Worm (Caenorhabditis elegans): Measurements from ENCODE around the gene F01F1.3.

DNA sequence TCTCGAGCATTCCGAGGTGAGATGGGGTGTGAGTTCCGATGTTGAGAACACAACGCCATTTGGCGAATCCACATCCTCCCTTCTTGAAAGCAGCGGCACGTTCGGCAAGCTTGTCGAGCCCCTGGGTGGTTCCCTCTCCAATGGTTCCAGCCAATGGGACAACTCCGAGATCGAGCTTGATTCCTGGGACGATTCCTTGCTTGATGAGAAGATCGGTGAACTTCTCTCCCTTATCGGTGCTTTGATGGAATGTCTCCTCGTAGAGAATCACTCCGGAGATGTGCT, 3.6 kb downstream of the F01F1.3 start:
- no peak for TF ChIP-seq tbx-11 (GFP tag; IDR thresholded peaks at IDR 0.05)
- TF ChIP-seq flt-1 (GFP tag; IDR thresholded peaks at IDR 0.05), result no peak
- no peak for TF ChIP-seq hmg-4 (GFP tag; optimal IDR thresholded peaks at IDR 0.05)
- no peak for TF ChIP-seq hmbx-1 (tag; optimal IDR thresholded peaks at IDR 0.05)
- TF ChIP-seq scrt-1 (GFP tag; IDR thresholded peaks at IDR 0.05), result no peak
- no peak for TF ChIP-seq pes-1 (GFP tag; IDR thresholded peaks at IDR 0.05)
- no peak for TF ChIP-seq F13C5.2 (tag; optimal IDR thresholded peaks at IDR 0.05)
- no peak for TF ChIP-seq sea-1 (GFP tag; conservative IDR thresholded peaks at IDR 0.05)
- TF ChIP-seq ama-1 (optimal IDR thresholded peaks at IDR 0.05), result no peak
- TF ChIP-seq aly-1 (tag; optimal IDR thresholded peaks at IDR 0.05), result no peak
